Worm (Caenorhabditis elegans): Measurements from ENCODE around the gene C17F4.7.

The C17F4.7 gene

DNA sequence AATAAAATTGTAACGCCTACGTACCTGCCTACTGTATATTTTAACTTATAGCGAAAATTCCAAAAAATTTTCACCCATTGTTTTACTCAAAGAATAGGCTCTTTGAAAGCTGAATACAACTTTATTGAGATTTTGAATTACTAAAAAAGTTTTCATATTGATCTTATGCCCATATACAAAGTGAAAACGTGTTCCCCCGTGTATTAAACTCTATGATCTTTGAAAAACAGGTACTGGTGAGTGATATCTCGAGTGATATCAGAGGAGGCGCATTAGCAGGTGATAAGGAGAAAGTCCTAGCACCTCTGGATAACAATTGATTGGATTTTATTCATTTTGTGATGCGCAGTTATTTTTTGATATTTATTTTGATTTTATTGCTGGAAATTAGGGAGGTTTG, 5.6 kb downstream of the C17F4.7 start, which contains the start of gene C17F4.3:
Gene C17F4.3 (plus strand): TSS at position 301 of the 400 bp plus-strand sequence.
- TF ChIP-seq C34B4.2 (tag; optimal IDR thresholded peaks at IDR 0.05), result no peak
- TF ChIP-seq sox-4 (tag; optimal IDR thresholded peaks at IDR 0.05), result no peak
- no peak for TF ChIP-seq nhr-28 (tag; optimal IDR thresholded peaks at IDR 0.05)
- peak; percentile 87 for TF ChIP-seq blmp-1 (tag; optimal IDR thresholded peaks at IDR 0.05)
- no peak for TF ChIP-seq elt-3 (tag; optimal IDR thresholded peaks at IDR 0.05)

DNA sequence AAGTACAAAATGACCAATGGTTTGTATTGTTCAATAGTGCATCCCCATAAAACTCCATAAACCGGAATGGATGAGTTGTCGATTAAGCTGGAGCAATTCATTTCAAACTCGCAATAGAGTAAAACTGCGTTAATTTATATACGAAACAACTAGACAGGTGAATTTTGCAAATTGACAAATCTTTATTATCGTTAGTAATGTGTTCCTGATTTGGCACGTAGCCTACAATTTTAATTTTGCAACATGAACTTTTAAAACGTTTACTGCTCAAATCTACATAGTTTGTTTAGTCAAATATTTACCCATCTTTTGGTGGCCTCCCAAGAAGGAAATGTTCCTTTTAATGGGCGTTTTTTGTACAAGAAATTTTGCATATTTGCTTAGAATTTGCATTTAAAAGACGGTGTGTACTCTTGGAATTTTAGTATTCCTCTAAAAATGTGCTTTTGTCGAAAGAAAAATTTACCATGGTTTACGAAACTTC, 8.7 kb downstream of the C17F4.7 start, which contains the start of the genes srz-67 and C17F4.11:
Gene srz-67 (minus strand): TSS at position 101 of the 484 bp plus-strand sequence.
Gene C17F4.11 (plus strand): TSS at position 434 of the 484 bp plus-strand sequence.
- TF ChIP-seq efl-1 (optimal IDR thresholded peaks at IDR 0.05), result no peak
- TF ChIP-seq efl-1 (GFP tag; optimal IDR thresholded peaks at IDR 0.05 in 1 of 2), result peak in 1 of 2 experiments; percentile 65
- TF ChIP-seq elt-2 (tag; optimal IDR thresholded peaks at IDR 0.05), result no peak

DNA sequence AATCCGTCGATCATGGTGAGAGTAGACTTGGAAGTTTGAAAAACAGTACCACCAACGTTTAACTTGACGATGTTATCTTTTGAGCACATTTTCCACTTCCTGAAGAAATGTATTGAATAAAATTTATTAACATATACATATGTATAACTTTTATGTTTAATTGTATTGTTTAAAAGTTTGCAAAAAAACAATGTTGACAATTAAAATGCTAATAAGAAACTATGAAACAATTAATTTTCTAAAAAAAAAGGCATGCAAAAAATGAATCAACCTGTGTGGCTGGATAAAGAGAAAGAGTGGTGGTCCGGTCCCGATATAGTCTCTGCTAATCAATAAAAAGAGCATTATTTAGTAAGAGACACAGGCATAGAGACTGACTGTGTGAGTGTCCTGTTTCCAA, 11.1 kb downstream of the C17F4.7 start, which contains the start of gene C17F4.8:
Gene C17F4.8 (minus strand): TSS at position 101 of the 400 bp plus-strand sequence.
- TF ChIP-seq blmp-1 (tag; optimal IDR thresholded peaks at IDR 0.05) (no peak), elt-2 (tag; optimal IDR thresholded peaks at IDR 0.05) (no peak), ceh-88 (GFP tag; IDR thresholded peaks at IDR 0.05) (no peak), efl-1 (optimal IDR thresholded peaks at IDR 0.05) (no peak), efl-1 (GFP tag; optimal IDR thresholded peaks at IDR 0.05 in 1 of 2) (no peak), ces-1 (GFP tag; optimal IDR thresholded peaks at IDR 0.05) (no peak)

DNA sequence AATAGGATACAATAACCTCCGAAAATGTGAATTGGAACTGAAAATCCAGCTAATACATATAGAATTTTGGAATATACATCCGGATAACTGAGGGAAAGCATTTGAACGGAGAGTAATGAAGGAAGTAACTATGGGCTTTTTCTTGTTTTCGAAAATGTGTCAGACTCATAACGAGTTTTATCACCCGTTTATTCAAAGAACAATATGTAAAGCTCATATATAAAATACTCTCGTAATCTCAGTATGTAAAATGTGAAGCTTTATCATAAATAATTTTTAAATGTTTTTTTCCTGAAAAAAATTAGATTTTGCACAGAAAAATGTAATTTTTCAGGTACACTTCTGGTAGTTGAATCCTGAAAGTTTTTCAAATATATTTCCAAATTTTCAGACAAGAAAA, 15.4 kb downstream of the C17F4.7 start, which contains the start of gene srh-297:
Gene srh-297 (minus strand): TSS at position 101 of the 400 bp plus-strand sequence.
- no peak for TF ChIP-seq hlh-4 (tag; optimal IDR thresholded peaks at IDR 0.05)
- no peak for TF ChIP-seq lin-35 (GFP tag; optimal IDR thresholded peaks at IDR 0.05)
- no peak for TF ChIP-seq snpc-4 (tag; optimal IDR thresholded peaks at IDR 0.05)
- TF ChIP-seq elt-2 (tag; optimal IDR thresholded peaks at IDR 0.05), result no peak
- TF ChIP-seq unc-86 (tag; optimal IDR thresholded peaks at IDR 0.05), result no peak
- TF ChIP-seq efl-3 (GFP tag; optimal IDR thresholded peaks at IDR 0.05), result no peak
- no peak for TF ChIP-seq ceh-90 (tag; optimal IDR thresholded peaks at IDR 0.05)
- no peak for TF ChIP-seq tlp-1 (tag; optimal IDR thresholded peaks at IDR 0.05)
- no peak for TF ChIP-seq mef-2 (tag; optimal IDR thresholded peaks at IDR 0.05)
- TF ChIP-seq efl-1 (optimal IDR thresholded peaks at IDR 0.05), result no peak
- no peak for TF ChIP-seq efl-1 (GFP tag; optimal IDR thresholded peaks at IDR 0.05 in 1 of 2)
- TF ChIP-seq lin-39 (tag; optimal IDR thresholded peaks at IDR 0.05), result no peak
- TF ChIP-seq hpl-2 (GFP tag; optimal IDR thresholded peaks at IDR 0.05), result no peak
- no peak for TF ChIP-seq zip-4 (GFP tag; optimal IDR thresholded peaks at IDR 0.05)
- no peak for TF ChIP-seq nhr-20 (tag; optimal IDR thresholded peaks at IDR 0.05)
- TF ChIP-seq nhr-47 (tag; optimal IDR thresholded peaks at IDR 0.05), result no peak
- no peak for TF ChIP-seq mdl-1 (tag; optimal IDR thresholded peaks at IDR 0.05)
- TF ChIP-seq fkh-10 (GFP tag; optimal IDR thresholded peaks at IDR 0.05), result no peak
- TF ChIP-seq swsn-7 (tag; optimal IDR thresholded peaks at IDR 0.05), result no peak

DNA sequence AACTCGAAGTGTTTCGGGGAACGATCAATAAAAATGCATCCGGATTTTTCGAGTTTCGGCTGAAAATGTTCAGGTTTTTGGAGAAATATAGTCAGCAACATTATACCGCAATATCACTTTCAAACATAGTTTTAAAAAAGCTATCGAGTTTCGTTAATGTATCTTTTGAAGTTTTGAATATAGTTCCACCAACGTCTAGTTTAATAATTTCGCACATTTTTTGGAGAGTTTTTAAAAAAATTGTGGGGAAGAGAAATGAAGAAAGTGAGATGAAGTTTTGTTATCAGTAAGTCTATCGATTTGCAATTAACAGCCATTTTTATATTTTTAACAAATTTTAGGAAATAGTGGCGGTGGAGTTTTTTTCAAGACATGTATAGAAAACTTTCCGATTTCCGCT, 20.0 kb downstream of the C17F4.7 start, which contains the start of gene ZC239.17:
Gene ZC239.17 (minus strand): TSS at position 101 of the 400 bp plus-strand sequence.
- TF ChIP-seq dpl-1 (GFP tag; optimal IDR thresholded peaks at IDR 0.05) (no peak), fkh-10 (GFP tag; optimal IDR thresholded peaks at IDR 0.05) (no peak), fos-1 (tag; optimal IDR thresholded peaks at IDR 0.05) (no peak), nhr-84 (tag; optimal IDR thresholded peaks at IDR 0.05) (no peak), egl-27 (tag; optimal IDR thresholded peaks at IDR 0.05) (no peak), blmp-1 (tag; optimal IDR thresholded peaks at IDR 0.05) (no peak), elt-2 (tag; optimal IDR thresholded peaks at IDR 0.05) (no peak), nhr-11 (tag; optimal IDR thresholded peaks at IDR 0.05) (no peak), F16B12.6 (tag; optimal IDR thresholded peaks at IDR 0.05) (no peak), rnt-1 (tag; optimal IDR thresholded peaks at IDR 0.05) (no peak), aly-2 (tag; optimal IDR thresholded peaks at IDR 0.05) (no peak), unc-86 (tag; optimal IDR thresholded peaks at IDR 0.05) (no peak)
